Fruit fly (Drosophila melanogaster) whole organism: ENCODE results near the gene Josd.

Experiments used
- CG8478 ChIP-seq: fragments of >200 bp; optimal IDR thresholded peaks from 2 replicates; lab custom pipeline; 2018; ENCODE audit warnings: inconsistent platforms
- EcR ChIP-seq, 2 experiments: fragments of >200 bp; optimal IDR thresholded peaks; 2 replicates each; lab custom pipeline; 2017; ENCODE audit warnings: missing biosample characterization in 2 of 2, missing genetic modification characterization in 2 of 2, missing genetic modification reagents in 2 of 2
- pan ChIP-seq: fragments of >200 bp; optimal IDR thresholded peaks from 2 replicates; lab custom pipeline; 2017
- psq ChIP-seq: fragments of >200 bp; optimal IDR thresholded peaks from 2 replicates; lab custom pipeline; 2017
- usp ChIP-seq: fragments of >200 bp; optimal IDR thresholded peaks from 2 replicates; lab custom pipeline; 2017; ENCODE audit warnings: missing biosample characterization, missing genetic modification characterization, mixed read lengths

dm6 chrX:6254617-6255349 lies 6.2 kb upstream of the Josd start:
- TF ChIP-seq CG8478 (lab: Kevin White, UChicago) (no peak), usp (GFP tag; lab: Kevin White, UChicago) (no peak), pan (lab: Kevin White, UChicago) (no peak), psq (lab: Kevin White, UChicago) (no peak), EcR (GFP tag; optimal IDR thresholded peaks at IDR 0.05; lab: Kevin White, UChicago) (no peak)
